Fruit fly (Drosophila melanogaster) whole organism, embryonic: ENCODE data around the gene dar1.
A peak's percentile ranks its signal among the peaks of the same experiment; 100 is the strongest.

Experiments used
- Adf1 ChIP-seq: fragments of 200-800 bp; sonication (Bioruptor generic); IDR thresholded peaks from 2 replicates; pipeline ENCODE4 v1.3.6; 2022; ENCODE audit warnings: missing biosample characterization, missing genetic modification characterization
- Atf-2 ChIP-seq: fragments of 200-800 bp; sonication (Bioruptor generic); optimal IDR thresholded peaks from 2 replicates; lab custom pipeline; 2016; ENCODE audit warnings: missing biosample characterization, missing genetic modification characterization
- Bdp1 ChIP-seq: fragments of 200-800 bp; sonication (Bioruptor generic); optimal IDR thresholded peaks from 3 replicates; lab custom pipeline; 2016; ENCODE audit warnings: missing biosample characterization, missing genetic modification characterization
- Blimp-1 ChIP-seq: fragments of 200-800 bp; sonication (Bioruptor generic); optimal IDR thresholded peaks from 3 replicates; lab custom pipeline; 2018; ENCODE audit warnings: missing biosample characterization, missing genetic modification characterization, mild to moderate bottlenecking, moderate library complexity, missing genetic modification reagents
- CG10267 ChIP-seq: fragments of 200-800 bp; sonication (Bioruptor generic); optimal IDR thresholded peaks from 2 replicates; lab custom pipeline; 2018; ENCODE audit warnings: missing biosample characterization, mild to moderate bottlenecking, missing genetic modification characterization, moderate library complexity
- CG11247 ChIP-seq: fragments of 200-800 bp; sonication (Bioruptor generic); IDR thresholded peaks from 2 replicates; pipeline ENCODE4 v1.3.6; 2022; ENCODE audit warnings: missing biosample characterization, missing genetic modification characterization
- CG13287 ChIP-seq: fragments of 200-800 bp; sonication (Bioruptor generic); IDR thresholded peaks from 2 replicates; pipeline ENCODE4 v1.3.6; 2022; ENCODE audit warnings: missing biosample characterization, missing genetic modification characterization; ENCODE audit not compliant: partially characterized antibody
- CG13296 ChIP-seq: fragments of 200-800 bp; sonication (Bioruptor generic); optimal IDR thresholded peaks from 3 replicates; lab custom pipeline; 2018; ENCODE audit warnings: missing biosample characterization, mild to moderate bottlenecking, missing genetic modification characterization
- CG17361 ChIP-seq: fragments of 200-800 bp; sonication (Bioruptor generic); IDR thresholded peaks from 3 replicates; pipeline ENCODE4 v1.3.6; 2022; ENCODE audit warnings: missing biosample characterization, missing genetic modification characterization
- CG17385 ChIP-seq: fragments of 200-800 bp; sonication (Bioruptor generic); optimal IDR thresholded peaks from 3 replicates; lab custom pipeline; 2018; ENCODE audit warnings: missing biosample characterization, mild to moderate bottlenecking, missing genetic modification characterization
- CG32772 ChIP-seq: fragments of 200-800 bp; sonication (Bioruptor generic); IDR thresholded peaks from 2 replicates; pipeline ENCODE4 v1.3.6; 2022; ENCODE audit warnings: missing biosample characterization, missing genetic modification characterization
- CG4360 ChIP-seq: fragments of 200-800 bp; sonication (Bioruptor generic); IDR thresholded peaks from 2 replicates; pipeline ENCODE4 v1.3.6; 2022; ENCODE audit warnings: missing biosample characterization, missing genetic modification characterization
- CG43689 ChIP-seq: fragments of 200-800 bp; sonication (Bioruptor generic); IDR thresholded peaks from 2 replicates; pipeline ENCODE4 v1.3.6; 2022; ENCODE audit warnings: missing biosample characterization, missing genetic modification characterization
- CG4707 ChIP-seq: fragments of 200-800 bp; sonication (Bioruptor generic); optimal IDR thresholded peaks from 2 replicates; lab custom pipeline; 2018; ENCODE audit warnings: missing biosample characterization, mild to moderate bottlenecking, missing genetic modification characterization, moderate library complexity
- CG9437 ChIP-seq: fragments of 200-800 bp; sonication (Bioruptor generic); optimal IDR thresholded peaks from 2 replicates; lab custom pipeline; 2018; ENCODE audit warnings: missing biosample characterization, mild to moderate bottlenecking, missing genetic modification characterization
- CG9817 ChIP-seq: fragments of 200-800 bp; sonication (Bioruptor generic); optimal IDR thresholded peaks from 2 replicates; lab custom pipeline; 2018; ENCODE audit warnings: missing biosample characterization, mild to moderate bottlenecking, missing genetic modification characterization, moderate library complexity
- D ChIP-seq, 2 experiments: fragments of 200-800 bp in 1 of 2; fragments of >200 bp in 1 of 2; sonication (Bioruptor generic) in 1 of 2; optimal IDR thresholded peaks; 2 replicates in 1 of 2; 3 replicates in 1 of 2; lab custom pipeline; 2017; ENCODE audit warnings: mild to moderate bottlenecking in 1 of 2, missing biosample characterization in 1 of 2, missing genetic modification characterization in 1 of 2, missing genetic modification reagents in 1 of 2
- D19A ChIP-seq: fragments of 200-800 bp; optimal IDR thresholded peaks from 3 replicates; lab custom pipeline; 2019; ENCODE audit warnings: missing biosample characterization, mild to moderate bottlenecking, missing genetic modification characterization, moderate library complexity
- Jarid2 ChIP-seq: fragments of 200-800 bp; sonication (Bioruptor generic); optimal IDR thresholded peaks from 3 replicates; lab custom pipeline; 2017; ENCODE audit warnings: mild to moderate bottlenecking, missing biosample characterization, missing genetic modification reagents, missing genetic modification characterization
- MESR4 ChIP-seq: fragments of 200-800 bp; sonication (Bioruptor generic); optimal IDR thresholded peaks from 2 replicates; lab custom pipeline; 2018; ENCODE audit warnings: missing biosample characterization, mild to moderate bottlenecking, missing genetic modification characterization, moderate library complexity
- MTF-1 ChIP-seq: fragments of 200-800 bp; sonication (Bioruptor generic); optimal IDR thresholded peaks from 2 replicates; lab custom pipeline; 2018; ENCODE audit warnings: missing biosample characterization, mild to moderate bottlenecking, missing genetic modification characterization, borderline replicate concordance
- Mrtf ChIP-seq: fragments of 200-800 bp; sonication (Bioruptor generic); IDR thresholded peaks from 3 replicates; pipeline ENCODE4 v1.3.6; 2022; ENCODE audit warnings: missing biosample characterization, missing genetic modification characterization
- Nf-YB ChIP-seq: fragments of 200-800 bp; sonication (Bioruptor generic); optimal IDR thresholded peaks from 3 replicates; lab custom pipeline; 2019; ENCODE audit warnings: missing biosample characterization, mild to moderate bottlenecking, missing genetic modification characterization, moderate library complexity
- Stat92E ChIP-seq, 3 experiments: fragments of >200 bp in 2 of 3; fragments of 200-800 bp in 1 of 3; sonication (Bioruptor generic) in 1 of 3; optimal IDR thresholded peaks; 2 replicates each; lab custom pipeline; 2017 to 2019; ENCODE audit warnings: missing biosample characterization in 3 of 3, missing genetic modification characterization in 3 of 3, mild to moderate bottlenecking in 1 of 3, moderate library complexity in 1 of 3
- TFAM ChIP-seq: fragments of 200-800 bp; sonication (Bioruptor generic); optimal IDR thresholded peaks from 2 replicates; lab custom pipeline; 2017; ENCODE audit warnings: missing biosample characterization, missing genetic modification characterization, inconsistent platforms
- Trl ChIP-seq, 3 experiments: fragments of >200 bp in 2 of 3; fragments of 200-800 bp in 1 of 3; sonication (Bioruptor generic) in 1 of 3; optimal IDR thresholded peaks; 2 replicates in 1 of 3; 3 replicates in 2 of 3; lab custom pipeline; 2016 to 2017; ENCODE audit warnings: missing biosample characterization in 1 of 3, missing genetic modification characterization in 1 of 3
- abd-A ChIP-seq: fragments of 200-800 bp; sonication (Bioruptor generic); optimal IDR thresholded peaks from 3 replicates; lab custom pipeline; 2019; ENCODE audit warnings: missing biosample characterization, mild to moderate bottlenecking, missing genetic modification characterization, moderate library complexity
- ase ChIP-seq: fragments of 200-800 bp; sonication (Bioruptor generic); IDR thresholded peaks from 3 replicates; pipeline ENCODE4 v1.3.6; 2022; ENCODE audit warnings: missing biosample characterization, missing genetic modification characterization
- ewg ChIP-seq: fragments of 200-800 bp; sonication (Bioruptor generic); optimal IDR thresholded peaks from 3 replicates; lab custom pipeline; 2017; ENCODE audit warnings: mild to moderate bottlenecking, missing biosample characterization, missing genetic modification reagents, missing genetic modification characterization
- fd96Cb ChIP-seq: fragments of 200-800 bp; sonication (Bioruptor generic); optimal IDR thresholded peaks from 2 replicates; lab custom pipeline; 2018; ENCODE audit warnings: missing biosample characterization, mild to moderate bottlenecking, missing genetic modification characterization, moderate library complexity
- gcm ChIP-seq: fragments of 200-800 bp; sonication (Bioruptor generic); optimal IDR thresholded peaks from 2 replicates; lab custom pipeline; 2019; ENCODE audit warnings: missing biosample characterization, mild to moderate bottlenecking, missing genetic modification characterization, moderate library complexity
- h ChIP-seq: fragments of >200 bp; optimal IDR thresholded peaks from 2 replicates; lab custom pipeline; 2017
- knrl ChIP-seq: fragments of 200-800 bp; sonication (Bioruptor generic); IDR thresholded peaks from 3 replicates; pipeline ENCODE4 v1.3.6; 2022; ENCODE audit warnings: missing biosample characterization, missing genetic modification characterization; ENCODE audit not compliant: partially characterized antibody
- mld ChIP-seq: fragments of 200-800 bp; sonication (Bioruptor generic); IDR thresholded peaks from 3 replicates; pipeline ENCODE4 v1.3.6; 2022; ENCODE audit warnings: missing biosample characterization, missing genetic modification characterization; ENCODE audit not compliant: partially characterized antibody
- pan ChIP-seq, 4 experiments: fragments of >200 bp in 3 of 4; fragments of 200-800 bp in 1 of 4; sonication (Bioruptor generic) in 1 of 4; optimal IDR thresholded peaks in 3 of 4; IDR thresholded peaks in 1 of 4; 2 replicates each; pipeline versions ENCODE4 v1.3.6 to Lab custom; 2017 to 2022; ENCODE audit warnings: missing biosample characterization in 2 of 4, missing genetic modification characterization in 2 of 4, mixed read lengths in 1 of 4
- run ChIP-seq: fragments of 200-800 bp; sonication (Bioruptor generic); optimal IDR thresholded peaks from 3 replicates; lab custom pipeline; 2018; ENCODE audit warnings: missing biosample characterization, mild to moderate bottlenecking, missing genetic modification characterization
- scrt ChIP-seq: fragments of 200-800 bp; sonication (Bioruptor generic); optimal IDR thresholded peaks from 2 replicates; lab custom pipeline; 2018; ENCODE audit warnings: missing biosample characterization, mild to moderate bottlenecking, missing genetic modification characterization, moderate library complexity
- slbo ChIP-seq: fragments of 200-800 bp; sonication (Bioruptor generic); IDR thresholded peaks from 2 replicates; pipeline ENCODE4 v1.3.6; 2022; ENCODE audit warnings: missing biosample characterization, missing genetic modification characterization
- sr ChIP-seq: fragments of 200-800 bp; sonication (Bioruptor generic); IDR thresholded peaks from 3 replicates; pipeline ENCODE4 v1.3.6; 2022; ENCODE audit warnings: missing biosample characterization, missing genetic modification characterization
- sug ChIP-seq: fragments of 200-800 bp; optimal IDR thresholded peaks from 2 replicates; lab custom pipeline; 2019; ENCODE audit warnings: missing biosample characterization, mild to moderate bottlenecking, missing genetic modification characterization, moderate library complexity
- tap ChIP-seq: fragments of 200-800 bp; optimal IDR thresholded peaks from 3 replicates; lab custom pipeline; 2019; ENCODE audit warnings: missing biosample characterization, mild to moderate bottlenecking, missing genetic modification characterization, moderate library complexity
- tll ChIP-seq, 2 experiments: fragments of 200-800 bp in 1 of 2; fragments of >200 bp in 1 of 2; sonication (Bioruptor generic) in 1 of 2; optimal IDR thresholded peaks; 2 replicates each; lab custom pipeline; 2017 to 2019; ENCODE audit warnings: missing biosample characterization in 2 of 2, missing genetic modification characterization in 2 of 2, mild to moderate bottlenecking in 1 of 2, moderate library complexity in 1 of 2
- toy ChIP-seq: fragments of 200-800 bp; sonication (Bioruptor generic); IDR thresholded peaks from 2 replicates; pipeline ENCODE4 v1.3.6; 2022; ENCODE audit warnings: missing biosample characterization, missing genetic modification characterization
- trem ChIP-seq: fragments of 200-800 bp; optimal IDR thresholded peaks from 3 replicates; lab custom pipeline; 2019; ENCODE audit warnings: missing biosample characterization, mild to moderate bottlenecking, missing genetic modification characterization, moderate library complexity
- tx ChIP-seq: fragments of 200-800 bp; sonication (Bioruptor generic); optimal IDR thresholded peaks from 2 replicates; lab custom pipeline; 2016; ENCODE audit warnings: missing biosample characterization, missing genetic modification characterization

The dar1 gene

DNA sequence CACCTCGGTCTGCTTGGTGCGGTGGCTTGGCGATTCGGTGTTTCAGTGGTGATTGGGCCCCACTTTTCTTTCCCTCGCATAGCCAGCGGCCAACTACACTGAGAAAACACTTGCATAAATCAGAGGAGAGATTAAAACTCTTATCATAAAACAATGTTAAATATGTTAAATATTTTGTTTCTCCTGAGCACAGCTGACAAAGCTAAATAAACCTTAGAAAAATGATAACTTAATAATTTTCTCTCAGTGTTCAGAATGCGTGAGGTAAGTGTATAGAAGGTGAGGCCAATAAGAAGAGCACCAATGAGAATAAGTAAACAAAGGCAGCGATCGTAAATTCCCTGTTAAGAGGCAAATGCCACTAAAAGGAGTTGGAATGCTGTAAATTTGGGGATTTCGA, 8.9 kb upstream of the dar1 start (continued):
- peak; percentile 53 for TF ChIP-seq Bdp1 (GFP tag; lab: Kevin White, UChicago)
- peak; percentile 62 for TF ChIP-seq CG32772 (GFP tag; lab: Robert Waterston, UW)
- TF ChIP-seq slbo: peak; percentile 71; the same call in 1 of the 2 replicates
- peak; percentile 42 for TF ChIP-seq MTF-1
- peak; percentile 81 for TF ChIP-seq D19A (tag; lab: Kevin White, UChicago)
- peak; percentile 78 for TF ChIP-seq fd96Cb (tag; lab: Kevin White, UChicago)
- TF ChIP-seq pan (optimal IDR thresholded peaks at IDR 0.05; lab: Kevin White, UChicago): no peak
- peak in 1 of 2 experiments; percentile 65 for TF ChIP-seq pan (GFP tag; optimal IDR thresholded peaks at IDR 0.05 in 1 of 2, IDR thresholded peaks at IDR 0.05 in 1 of 2)
- TF ChIP-seq CG17361 (GFP tag; lab: Robert Waterston, UW): peak; percentile 71
- peak in 1 of 3 experiments; percentile 72 for TF ChIP-seq Stat92E (GFP tag; optimal IDR thresholded peaks at IDR 0.05; lab: Kevin White, UChicago)
- TF ChIP-seq gcm (GFP tag; lab: Kevin White, UChicago): peak; percentile 87
- no peak for TF ChIP-seq D (optimal IDR thresholded peaks at IDR 0.05; lab: Kevin White, UChicago)
- TF ChIP-seq D (GFP tag; optimal IDR thresholded peaks at IDR 0.05; lab: Kevin White, UChicago): peak; percentile 67
- TF ChIP-seq sr (GFP tag; lab: Robert Waterston, UW): peak; percentile 12; the same call in 1 of the 3 replicates
- peak; percentile 58 for TF ChIP-seq tap (tag; lab: Kevin White, UChicago)
- TF ChIP-seq CG11247 (GFP tag; lab: Robert Waterston, UW): peak; percentile 33; the same call in 1 of the 2 replicates
- TF ChIP-seq Mrtf (GFP tag; lab: Robert Waterston, UW): 0 out of 3 replicates have a peak, but pooled peaks have one; percentile 51
- TF ChIP-seq knrl: no peak
- TF ChIP-seq tll (GFP tag; optimal IDR thresholded peaks at IDR 0.05; lab: Kevin White, UChicago): no peak
- TF ChIP-seq CG13296 (GFP tag; lab: Kevin White, UChicago): no peak

DNA sequence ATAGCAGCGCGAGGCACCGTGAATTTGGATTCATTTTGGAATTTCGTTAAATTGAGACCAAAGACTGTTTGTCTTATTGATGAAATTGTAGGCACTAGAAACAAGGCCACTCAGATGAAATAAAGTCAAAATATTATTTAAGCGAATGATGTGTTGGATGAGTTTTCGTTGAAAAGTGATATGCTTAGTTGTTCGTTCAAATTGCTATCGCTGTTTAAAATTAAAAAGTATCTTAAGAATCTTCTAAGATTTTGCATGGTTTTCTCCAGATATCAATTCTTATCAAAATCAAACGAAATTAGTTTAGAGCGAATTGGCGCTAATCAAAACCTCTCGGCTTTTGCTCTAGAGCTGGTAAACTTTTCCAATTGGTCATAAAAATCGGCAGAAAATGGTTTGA, 5.2 kb upstream of the dar1 start, which contains the start of gene CG14974:
TSS of gene CG14974 (minus strand) at position 101 of the 400 bp plus-strand sequence.
- TF ChIP-seq CG9437 (GFP tag; lab: Kevin White, UChicago) (no peak), CG17385 (GFP tag; lab: Kevin White, UChicago) (no peak), CG10267 (tag; lab: Kevin White, UChicago) (no peak), Atf-2 (GFP tag; lab: Kevin White, UChicago) (no peak), Blimp-1 (GFP tag; lab: Kevin White, UChicago) (no peak), D19A (tag; lab: Kevin White, UChicago) (no peak), MESR4 (GFP tag; lab: Kevin White, UChicago) (no peak), ase (GFP tag; lab: Robert Waterston, UW) (no peak), TFAM (GFP tag; lab: Kevin White, UChicago) (no peak), CG9817 (no peak), CG4707 (GFP tag; lab: Kevin White, UChicago) (no peak), CG43689 (GFP tag; lab: Robert Waterston, UW) (no peak), h (no peak)

DNA sequence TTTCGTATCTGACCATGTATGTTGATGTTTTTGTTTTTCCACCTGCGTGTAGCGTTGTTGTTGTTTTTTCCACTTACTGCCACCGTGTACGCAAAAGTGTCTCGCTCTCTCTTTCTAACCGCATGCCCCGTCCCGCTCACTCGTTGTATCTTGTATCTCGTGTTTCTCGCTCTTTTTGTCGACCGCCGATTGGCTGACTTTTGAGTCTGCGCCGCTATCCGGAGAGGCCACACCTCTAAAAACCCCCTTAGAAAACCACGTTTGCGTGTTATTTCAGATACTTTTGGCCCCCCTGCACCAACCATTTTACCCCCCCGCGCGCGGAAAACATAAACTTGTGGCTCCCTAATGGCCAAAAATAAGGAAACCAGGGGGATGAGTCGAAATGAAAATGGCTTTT, 1.3 kb upstream of the dar1 start:
- no peak for TF ChIP-seq toy (GFP tag; lab: Robert Waterston, UW)
- no peak for TF ChIP-seq tx (GFP tag; lab: Kevin White, UChicago)
- no peak for TF ChIP-seq mld (GFP tag; lab: Robert Waterston, UW)
- no peak for TF ChIP-seq pan (optimal IDR thresholded peaks at IDR 0.05; lab: Kevin White, UChicago)
- peak in 1 of 2 experiments; percentile 7 for TF ChIP-seq pan (GFP tag; optimal IDR thresholded peaks at IDR 0.05 in 1 of 2, IDR thresholded peaks at IDR 0.05 in 1 of 2)
- TF ChIP-seq run (tag; lab: Kevin White, UChicago): peak; percentile 61
- TF ChIP-seq trem (tag; lab: Kevin White, UChicago): no peak
- TF ChIP-seq scrt (GFP tag; lab: Kevin White, UChicago): peak; percentile 13
- peak; percentile 16; the same call in 1 of the 2 replicates for TF ChIP-seq CG13287
- TF ChIP-seq CG4360: peak; percentile 91
- TF ChIP-seq Nf-YB (GFP tag; lab: Kevin White, UChicago): peak; percentile 98
- peak; percentile 28; the same call in 1 of the 2 replicates for TF ChIP-seq Adf1 (GFP tag; lab: Robert Waterston, UW)
- peak; percentile 16 to 30 for TF ChIP-seq Trl (optimal IDR thresholded peaks at IDR 0.05; lab: Kevin White, UChicago)
- TF ChIP-seq Trl (GFP tag; optimal IDR thresholded peaks at IDR 0.05; lab: Kevin White, UChicago): no peak
- TF ChIP-seq abd-A: peak; percentile 95
- peak; percentile 66 for TF ChIP-seq Jarid2 (GFP tag; lab: Kevin White, UChicago)
- TF ChIP-seq ewg (GFP tag; lab: Kevin White, UChicago): peak; percentile 93
- TF ChIP-seq sug (tag; lab: Kevin White, UChicago): peak; percentile 10
